Worm (Caenorhabditis elegans) whole organism, late embryonic: ENCODE measurements around the gene C35A5.5.

ENCODE experiments used
- C08G9.2 ChIP-seq: sonication (generic microtip); optimal IDR thresholded peaks from 2 replicates; lab custom pipeline; 2016; ENCODE audit warnings: mild to moderate bottlenecking, missing genetic modification characterization, moderate library complexity, missing compliant biosample characterization
- K09A11.1 ChIP-seq: sonication (generic microtip); optimal IDR thresholded peaks from 2 replicates; lab custom pipeline; 2017; ENCODE audit warnings: antibody characterized with exemption, mild to moderate bottlenecking, missing genetic modification characterization, missing compliant biosample characterization; ENCODE audit not compliant: insufficient read depth
- T23F11.4 ChIP-seq: fragments of 200-800 bp; sonication (Bioruptor generic); optimal IDR thresholded peaks from 2 replicates; lab custom pipeline; 2018; ENCODE audit warnings: mild to moderate bottlenecking, missing genetic modification characterization, missing compliant biosample characterization
- ahr-1 ChIP-seq: sonication (generic microtip); optimal IDR thresholded peaks from 2 replicates; lab custom pipeline; 2016; ENCODE audit warnings: missing genetic modification characterization, missing compliant biosample characterization
- ama-1 ChIP-seq: fragments of 150-350 bp; optimal IDR thresholded peaks from 2 replicates; lab custom pipeline; 2014
- ceh-14 ChIP-seq: sonication (generic microtip); optimal IDR thresholded peaks from 2 replicates; lab custom pipeline; 2016; ENCODE audit warnings: missing genotype, missing genetic modification characterization, missing compliant biosample characterization
- ceh-2 ChIP-seq: sonication (generic microtip); optimal IDR thresholded peaks from 2 replicates; lab custom pipeline; 2016; ENCODE audit warnings: missing genotype, missing genetic modification characterization, missing compliant biosample characterization
- ceh-22 ChIP-seq: sonication (generic microtip); optimal IDR thresholded peaks from 2 replicates; lab custom pipeline; 2017; ENCODE audit warnings: missing biosample characterization, missing genetic modification characterization
- ceh-24 ChIP-seq: sonication (generic microtip); optimal IDR thresholded peaks from 2 replicates; lab custom pipeline; 2016; ENCODE audit warnings: mild to moderate bottlenecking, missing genetic modification characterization, missing compliant biosample characterization
- ceh-31 ChIP-seq: sonication (generic microtip); optimal IDR thresholded peaks from 2 replicates; lab custom pipeline; 2016; ENCODE audit warnings: missing genetic modification characterization, missing compliant biosample characterization
- ceh-45 ChIP-seq: fragments of 200-800 bp; sonication (Bioruptor generic); IDR thresholded peaks from 2 replicates; pipeline ENCODE4 v1.3.6; 2022; ENCODE audit warnings: missing genetic modification reagents, missing genetic modification characterization, missing compliant biosample characterization
- ceh-48 ChIP-seq: sonication (generic microtip); optimal IDR thresholded peaks from 2 replicates; lab custom pipeline; 2016; ENCODE audit warnings: missing genetic modification characterization, inconsistent platforms, missing compliant biosample characterization
- ceh-6 ChIP-seq: fragments of 200-800 bp; sonication (Bioruptor generic); optimal IDR thresholded peaks from 2 replicates; lab custom pipeline; 2018; ENCODE audit warnings: mild to moderate bottlenecking, missing genetic modification characterization, missing compliant biosample characterization
- ceh-9 ChIP-seq: sonication (generic microtip); optimal IDR thresholded peaks from 2 replicates; lab custom pipeline; 2016; ENCODE audit warnings: mild to moderate bottlenecking, missing genetic modification characterization, inconsistent platforms, missing compliant biosample characterization
- che-1 ChIP-seq: sonication (generic microtip); optimal IDR thresholded peaks from 2 replicates; lab custom pipeline; 2016; ENCODE audit warnings: mild to moderate bottlenecking, missing genetic modification characterization, missing compliant biosample characterization
- elt-4 ChIP-seq: sonication (generic microtip); optimal IDR thresholded peaks from 2 replicates; lab custom pipeline; 2016; ENCODE audit warnings: missing genetic modification characterization, missing compliant biosample characterization
- eyg-1 ChIP-seq: sonication (generic microtip); optimal IDR thresholded peaks from 2 replicates; lab custom pipeline; 2016; ENCODE audit warnings: missing genotype, missing genetic modification characterization, missing compliant biosample characterization
- gmeb-2 ChIP-seq: sonication (generic microtip); optimal IDR thresholded peaks from 2 replicates; lab custom pipeline; 2016; ENCODE audit warnings: missing genetic modification characterization, inconsistent platforms, missing compliant biosample characterization
- hlh-15 ChIP-seq: sonication (generic microtip); optimal IDR thresholded peaks from 2 replicates; lab custom pipeline; 2016; ENCODE audit warnings: missing genetic modification characterization, missing compliant biosample characterization
- hlh-6 ChIP-seq: sonication (generic microtip); optimal IDR thresholded peaks from 2 replicates; lab custom pipeline; 2016; ENCODE audit warnings: missing genotype, missing genetic modification characterization, missing compliant biosample characterization
- hlh-8 ChIP-seq: sonication (generic microtip); optimal IDR thresholded peaks from 2 replicates; lab custom pipeline; 2016; ENCODE audit warnings: missing genotype, missing genetic modification characterization, missing compliant biosample characterization
- madf-2 ChIP-seq: sonication (generic microtip); optimal IDR thresholded peaks from 2 replicates; lab custom pipeline; 2017; ENCODE audit warnings: missing genetic modification characterization, missing compliant biosample characterization
- mec-3 ChIP-seq: sonication (generic microtip); optimal IDR thresholded peaks from 2 replicates; lab custom pipeline; 2016; ENCODE audit warnings: borderline replicate concordance, missing genetic modification characterization, missing compliant biosample characterization
- nhr-232 ChIP-seq: sonication (generic microtip); optimal IDR thresholded peaks from 2 replicates; lab custom pipeline; 2016; ENCODE audit warnings: missing genetic modification characterization, missing compliant biosample characterization
- npax-4 ChIP-seq: sonication (generic microtip); optimal IDR thresholded peaks from 2 replicates; lab custom pipeline; 2016; ENCODE audit warnings: missing genetic modification characterization, missing compliant biosample characterization
- ref-2 ChIP-seq: sonication (generic microtip); optimal IDR thresholded peaks from 2 replicates; lab custom pipeline; 2016; ENCODE audit warnings: missing genetic modification characterization, missing compliant biosample characterization
- rnt-1 ChIP-seq: sonication (generic microtip); optimal IDR thresholded peaks from 2 replicates; lab custom pipeline; 2016; ENCODE audit warnings: missing genetic modification characterization, missing compliant biosample characterization
- sdc-2 ChIP-seq: sonication (generic microtip); optimal IDR thresholded peaks from 2 replicates; lab custom pipeline; 2016; ENCODE audit warnings: missing genotype, missing genetic modification characterization, missing compliant biosample characterization
- sox-2 ChIP-seq: fragments of 200-800 bp; sonication (Bioruptor generic); IDR thresholded peaks from 2 replicates; pipeline ENCODE4 v1.3.6; 2022; ENCODE audit warnings: missing genetic modification reagents, missing genetic modification characterization, missing compliant biosample characterization
- sox-4 ChIP-seq: sonication (generic microtip); optimal IDR thresholded peaks from 2 replicates; lab custom pipeline; 2017; ENCODE audit warnings: mild to moderate bottlenecking, missing genetic modification characterization, inconsistent platforms, missing compliant biosample characterization
- syd-9 ChIP-seq: sonication (generic microtip); optimal IDR thresholded peaks from 2 replicates; lab custom pipeline; 2016; ENCODE audit warnings: mild to moderate bottlenecking, missing genetic modification characterization, moderate library complexity, missing compliant biosample characterization
- tbx-2 ChIP-seq: sonication (generic microtip); optimal IDR thresholded peaks from 2 replicates; lab custom pipeline; 2016; ENCODE audit warnings: missing genetic modification characterization, missing compliant biosample characterization
- unc-3 ChIP-seq, 2 experiments: fragments of 200-800 bp in 1 of 2; sonication (Bioruptor generic) in 1 of 2; sonication (generic microtip) in 1 of 2; conservative IDR thresholded peaks in 1 of 2; optimal IDR thresholded peaks in 1 of 2; 2 replicates each; pipeline versions ENCODE4 v1.3.6 to Lab custom; 2016 to 2022; ENCODE audit warnings: missing compliant biosample characterization in 2 of 2, missing genetic modification characterization in 2 of 2, missing genetic modification reagents in 1 of 2
- unc-42 ChIP-seq: sonication (generic microtip); optimal IDR thresholded peaks from 2 replicates; lab custom pipeline; 2016; ENCODE audit warnings: missing genotype, missing genetic modification characterization, missing compliant biosample characterization
- unc-55 ChIP-seq: sonication (generic microtip); optimal IDR thresholded peaks from 2 replicates; lab custom pipeline; 2017; ENCODE audit warnings: missing biosample characterization, missing genetic modification reagents, missing genetic modification characterization
- unc-86 ChIP-seq: sonication (generic microtip); optimal IDR thresholded peaks from 2 replicates; lab custom pipeline; 2016; ENCODE audit warnings: missing genetic modification characterization, missing compliant biosample characterization

The C35A5.5 gene

DNA sequence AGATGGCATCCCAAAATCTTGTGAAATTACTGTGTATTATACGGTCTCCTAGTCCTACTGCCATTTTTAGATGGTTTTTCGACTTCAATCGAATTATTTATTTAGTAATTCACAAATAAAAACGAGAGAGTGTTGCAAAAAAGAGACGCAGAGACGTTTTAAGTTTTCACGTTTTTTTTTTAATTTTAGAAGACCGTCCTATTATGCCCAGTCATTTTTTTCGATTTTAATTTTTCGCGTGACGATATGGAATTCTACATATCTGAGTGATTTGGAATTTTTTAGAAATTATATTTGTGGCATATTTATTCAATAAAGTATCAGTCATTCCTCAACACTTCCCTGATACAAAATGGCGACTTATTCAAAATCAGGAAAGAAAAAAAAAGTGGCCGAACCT, 8.9 kb upstream of the C35A5.5 start, which contains the start of gene C35A5.4:
Gene C35A5.4 (plus strand): TSS at position 301 of the 400 bp plus-strand sequence.
- TF ChIP-seq ceh-14: no peak
- no peak for TF ChIP-seq eyg-1
- TF ChIP-seq sox-2 (GFP tag; lab: Robert Waterston, UW): no peak
- no peak for TF ChIP-seq sox-4
- no peak for TF ChIP-seq ceh-48 (tag; lab: Kevin White, UChicago)
- TF ChIP-seq unc-3 (GFP tag; conservative IDR thresholded peaks at IDR 0.05; lab: Robert Waterston, UW): no peak
- no peak for TF ChIP-seq unc-3 (tag; optimal IDR thresholded peaks at IDR 0.05; lab: Kevin White, UChicago)
- TF ChIP-seq, all 69 proteins: peak for 0

DNA sequence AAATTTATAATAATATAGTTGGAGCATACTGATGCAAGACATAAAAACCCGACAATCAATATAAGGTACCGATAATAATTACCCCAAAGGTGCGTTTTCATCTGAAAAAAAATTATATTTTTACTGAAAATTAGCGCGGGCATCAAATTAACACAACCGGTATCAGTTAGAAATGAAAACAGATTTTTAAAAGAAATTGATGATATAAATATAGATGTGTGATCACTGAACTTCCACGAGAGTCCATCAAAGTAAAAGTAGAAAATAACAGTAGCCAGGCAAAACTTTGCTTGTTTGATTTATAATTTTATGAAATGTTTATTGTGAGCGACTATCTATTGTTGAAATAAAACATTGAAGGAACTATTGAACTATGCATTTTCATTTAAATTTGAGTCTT, 4.4 kb upstream of the C35A5.5 start, which contains the start of gene C35A5.3:
Gene C35A5.3 (minus strand): TSS at position 101 of the 400 bp plus-strand sequence.
- TF ChIP-seq unc-42 (tag; lab: Kevin White, UChicago): no peak
- no peak for TF ChIP-seq npax-4
- no peak for TF ChIP-seq C08G9.2 (tag; lab: Kevin White, UChicago)
- no peak for TF ChIP-seq syd-9 (tag; lab: Kevin White, UChicago)
- no peak for TF ChIP-seq ceh-6 (GFP tag; lab: Kevin White, UChicago)
- TF ChIP-seq nhr-232 (tag; lab: Kevin White, UChicago): no peak
- no peak for TF ChIP-seq ceh-24
- TF ChIP-seq mec-3: no peak
- TF ChIP-seq, all 69 proteins: peak for 0

DNA sequence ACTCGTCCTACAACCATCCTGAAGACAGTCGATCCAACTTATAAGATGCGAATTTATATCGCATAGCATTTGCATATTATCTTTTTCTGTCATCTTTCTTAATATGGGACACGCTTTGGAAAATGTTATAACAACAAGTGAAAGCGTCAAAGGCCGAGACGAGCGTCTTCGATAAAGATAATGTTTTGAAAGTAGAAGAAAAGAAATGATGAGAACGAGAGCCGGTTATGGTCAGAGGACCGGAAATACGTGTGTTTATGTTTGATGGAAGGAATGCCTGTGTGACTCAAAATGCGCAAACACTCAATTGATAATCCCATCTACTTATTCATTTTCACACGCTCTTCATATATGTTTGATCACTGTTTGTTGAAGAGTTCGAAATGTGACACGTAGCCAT, 2.6 kb upstream of the C35A5.5 start, which contains the start of gene C35A5.11:
Gene C35A5.11 (minus strand): TSS at position 101 of the 400 bp plus-strand sequence.
- TF ChIP-seq elt-4 (tag; lab: Kevin White, UChicago): no peak
- TF ChIP-seq ceh-2 (tag; lab: Kevin White, UChicago): no peak
- TF ChIP-seq hlh-15 (tag; lab: Kevin White, UChicago): no peak
- TF ChIP-seq K09A11.1 (tag; lab: Kevin White, UChicago): no peak
- no peak for TF ChIP-seq ceh-45 (GFP tag; lab: Robert Waterston, UW)
- no peak for TF ChIP-seq hlh-6 (tag; lab: Kevin White, UChicago)
- no peak for TF ChIP-seq tbx-2 (tag; lab: Kevin White, UChicago)
- TF ChIP-seq madf-2: no peak
- TF ChIP-seq ahr-1 (tag; lab: Kevin White, UChicago): no peak
- no peak for TF ChIP-seq sdc-2 (tag; lab: Kevin White, UChicago)
- no peak for TF ChIP-seq ceh-9
- no peak for TF ChIP-seq unc-55
- TF ChIP-seq T23F11.4 (GFP tag; lab: Kevin White, UChicago): no peak
- TF ChIP-seq eyg-1: no peak
- TF ChIP-seq, all 69 proteins: peak for 0

DNA sequence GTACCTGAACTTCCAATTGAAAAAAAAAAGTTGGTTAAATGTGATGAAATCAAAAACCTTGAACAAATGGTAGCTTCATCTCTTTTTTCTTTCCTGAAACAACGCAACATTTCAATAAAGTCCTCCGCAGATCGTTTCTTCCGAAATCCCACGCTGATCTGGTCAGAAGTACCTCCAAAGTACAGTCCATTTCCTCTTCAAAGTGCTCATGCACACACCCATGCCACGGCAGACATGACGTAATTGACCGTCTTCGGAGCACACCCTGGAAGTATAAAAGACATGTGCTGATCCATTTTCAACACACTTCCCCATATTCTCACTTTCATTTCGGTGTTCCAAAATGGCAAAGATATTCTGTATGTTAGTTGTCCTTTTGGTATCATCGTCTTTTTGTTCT, 1.8 kb upstream of the C35A5.5 start, which contains the start of gene C35A5.10:
Gene C35A5.10 (plus strand): TSS at position 301 of the 400 bp plus-strand sequence.
- TF ChIP-seq hlh-8 (no peak), rnt-1 (tag; lab: Kevin White, UChicago) (no peak), ceh-45 (GFP tag; lab: Robert Waterston, UW) (no peak), ref-2 (no peak), ceh-2 (tag; lab: Kevin White, UChicago) (no peak), ceh-31 (no peak), unc-55 (no peak), che-1 (tag; lab: Kevin White, UChicago) (no peak), ceh-22 (tag; lab: Kevin White, UChicago) (no peak), ceh-14 (no peak), ama-1 (lab: Kevin White, UChicago) (no peak), unc-86 (tag; lab: Kevin White, UChicago) (no peak), gmeb-2 (tag; lab: Kevin White, UChicago) (no peak), syd-9 (tag; lab: Kevin White, UChicago) (no peak)
